Worm (Caenorhabditis elegans): Measurements from ENCODE around the gene B0361.11.

B0361.11 gene

ce11 chrIII:7277228-7277627, at the start of gene B0361.11, which contains the start of gene spot-1:
Gene B0361.11 (plus strand): TSS chrIII:7277599.
Gene spot-1 (minus strand): TSS chrIII:7277274.
- no peak for TF ChIP-seq lin-13 (GFP tag; optimal IDR thresholded peaks at IDR 0.05)
- TF ChIP-seq daf-16 (GFP tag; optimal IDR thresholded peaks at IDR 0.05): no peak
- peak; percentile 28 for TF ChIP-seq daf-16 (tag; optimal IDR thresholded peaks at IDR 0.05)
- no peak for TF ChIP-seq nhr-10 (tag; optimal IDR thresholded peaks at IDR 0.05)
- no peak for TF ChIP-seq mdl-1 (tag; optimal IDR thresholded peaks at IDR 0.05)
- TF ChIP-seq ama-1 (optimal IDR thresholded peaks at IDR 0.05): no peak
- TF ChIP-seq lin-38 (GFP tag; IDR thresholded peaks at IDR 0.05): peak; percentile 93
- no peak for TF ChIP-seq madf-9 (GFP tag; conservative IDR thresholded peaks at IDR 0.05)
- TF ChIP-seq mes-2 (tag; optimal IDR thresholded peaks at IDR 0.05; ENCODE audit: poor library complexity, severe bottlenecking): peak; percentile 63
- peak in 1 of 2 experiments; percentile 78 for TF ChIP-seq lsy-2 (tag; optimal IDR thresholded peaks at IDR 0.05)
- no peak for TF ChIP-seq ceh-20 (GFP tag; IDR thresholded peaks at IDR 0.05)
- TF ChIP-seq nhr-6 (tag; optimal IDR thresholded peaks at IDR 0.05): peak; percentile 81
- no peak for TF ChIP-seq zip-11 (GFP tag; IDR thresholded peaks at IDR 0.05)
- peak; percentile 33 for TF ChIP-seq mep-1 (tag; optimal IDR thresholded peaks at IDR 0.05)
- no peak for TF ChIP-seq hif-1 (tag; optimal IDR thresholded peaks at IDR 0.05)
- peak; percentile 56 for TF ChIP-seq T20F7.1 (GFP tag; optimal IDR thresholded peaks at IDR 0.05)
- peak; percentile 96 for TF ChIP-seq dpl-1 (GFP tag; optimal IDR thresholded peaks at IDR 0.05)
- peak; percentile 20 for TF ChIP-seq nhr-28 (tag; optimal IDR thresholded peaks at IDR 0.05)
- TF ChIP-seq nhr-77 (tag; optimal IDR thresholded peaks at IDR 0.05): peak; percentile 23
- TF ChIP-seq hmg-1.1 (GFP tag; IDR thresholded peaks at IDR 0.05): 0 out of 2 replicates have a peak, but pooled peaks have one; percentile 9
- peak; percentile 52 for TF ChIP-seq dve-1 (tag; optimal IDR thresholded peaks at IDR 0.05; ENCODE audit: insufficient read depth)
- peak in 1 of 2 experiments; percentile 30 for TF ChIP-seq unc-62 (GFP tag; optimal IDR thresholded peaks at IDR 0.05 in 1 of 2)
- TF ChIP-seq unc-62 (tag; optimal IDR thresholded peaks at IDR 0.05): no peak
- peak; percentile 3 for TF ChIP-seq zip-2 (tag; optimal IDR thresholded peaks at IDR 0.05)
- peak; percentile 78 for TF ChIP-seq hlh-30 (tag; optimal IDR thresholded peaks at IDR 0.05; ENCODE audit: insufficient read depth)

DNA sequence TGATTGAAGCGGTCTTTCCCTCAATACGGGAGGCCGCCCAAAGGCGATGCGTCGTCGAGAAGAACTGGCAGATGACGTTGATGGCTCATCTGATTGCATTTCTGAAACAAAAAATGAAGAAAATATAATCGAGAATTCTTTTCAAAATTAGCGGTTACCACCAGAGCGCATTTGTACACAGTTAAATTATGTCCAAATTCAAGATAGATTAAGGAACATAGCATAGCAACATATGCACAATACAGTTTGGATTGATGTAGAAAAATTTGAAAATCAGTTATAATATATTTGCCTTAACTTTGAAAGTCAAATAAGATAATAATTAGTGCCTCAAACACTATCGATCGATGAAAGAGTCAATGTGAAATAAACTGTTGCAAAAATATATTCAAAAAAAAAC, 47.7 kb upstream of the B0361.11 start, which contains the start of gene R151.8:
TSS of gene R151.8 (minus strand) at position 101 of the 400 bp plus-strand sequence.
- TF ChIP-seq dmd-6 (GFP tag; IDR thresholded peaks at IDR 0.05): no peak
- TF ChIP-seq saeg-2 (GFP tag; IDR thresholded peaks at IDR 0.05): no peak
- no peak for TF ChIP-seq Y105C5A.15 (GFP tag; IDR thresholded peaks at IDR 0.05)
- TF ChIP-seq snpc-1.2 (GFP tag; IDR thresholded peaks at IDR 0.05): no peak
- TF ChIP-seq spr-1 (tag; optimal IDR thresholded peaks at IDR 0.05): no peak
- TF ChIP-seq nhr-77 (tag; optimal IDR thresholded peaks at IDR 0.05): no peak
- no peak for TF ChIP-seq daf-19 (GFP tag; conservative IDR thresholded peaks at IDR 0.05)
- no peak for TF ChIP-seq nhr-48 (tag; optimal IDR thresholded peaks at IDR 0.05)
- TF ChIP-seq zag-1 (tag; optimal IDR thresholded peaks at IDR 0.05): no peak
- TF ChIP-seq F44E2.7 (GFP tag; IDR thresholded peaks at IDR 0.05): no peak
- TF ChIP-seq F37D6.2 (tag; optimal IDR thresholded peaks at IDR 0.05): no peak
- TF ChIP-seq dve-1 (tag; optimal IDR thresholded peaks at IDR 0.05; ENCODE audit: insufficient read depth): no peak
- no peak for TF ChIP-seq ces-1 (GFP tag; optimal IDR thresholded peaks at IDR 0.05)
- no peak for TF ChIP-seq nhr-76 (tag; optimal IDR thresholded peaks at IDR 0.05)
- TF ChIP-seq lin-13 (GFP tag; optimal IDR thresholded peaks at IDR 0.05): no peak

- TF ChIP-seq ztf-11 (tag; optimal IDR thresholded peaks at IDR 0.05): no peak
- peak; percentile 29; the same call in 1 of the 2 replicates for TF ChIP-seq lin-38 (GFP tag; IDR thresholded peaks at IDR 0.05)
- no peak for TF ChIP-seq lsy-2 (tag; optimal IDR thresholded peaks at IDR 0.05)
- TF ChIP-seq unc-62 (GFP tag; optimal IDR thresholded peaks at IDR 0.05 in 1 of 2): peak in 1 of 2 experiments; percentile 66
- no peak for TF ChIP-seq unc-62 (tag; optimal IDR thresholded peaks at IDR 0.05)
- no peak for TF ChIP-seq lim-7 (GFP tag; IDR thresholded peaks at IDR 0.05)
- TF ChIP-seq arid-1 (GFP tag; conservative IDR thresholded peaks at IDR 0.05): 0 out of 2 replicates have a peak, but pooled peaks have one; percentile 16
Observed at ce11 chrIII:7230841-7231240, 46.6 kb upstream of the B0361.11 start, which contains the start of gene R151.10. Gene R151.10 (minus strand): TSS chrIII:7230941.
